Fruit fly (Drosophila melanogaster) whole organism, wandering third instar larva: ENCODE measurements around the gene CLIP-190.
A peak's percentile ranks its signal among the peaks of the same experiment; 100 is the strongest.

Experiments used
- Abd-B ChIP-seq: fragments of >200 bp; optimal IDR thresholded peaks from 2 replicates; lab custom pipeline; 2017; ENCODE audit warnings: missing biosample characterization, missing genetic modification characterization
- CG32264 ChIP-seq: fragments of 200-800 bp; sonication (Bioruptor generic); optimal IDR thresholded peaks from 2 replicates; lab custom pipeline; 2016; ENCODE audit warnings: missing biosample characterization, missing genetic modification characterization
- CG9705 ChIP-seq: fragments of 200-800 bp; sonication (Bioruptor generic); optimal IDR thresholded peaks from 2 replicates; lab custom pipeline; 2018; ENCODE audit warnings: missing biosample characterization, mild to moderate bottlenecking, missing genetic modification characterization
- CrebA ChIP-seq: fragments of 200-800 bp; sonication (Bioruptor generic); optimal IDR thresholded peaks from 2 replicates; lab custom pipeline; 2016; ENCODE audit warnings: missing biosample characterization, mild to moderate bottlenecking, missing genetic modification characterization, borderline replicate concordance
- Dfd ChIP-seq: fragments of >200 bp; optimal IDR thresholded peaks from 2 replicates; lab custom pipeline; 2017; ENCODE audit warnings: missing biosample characterization, missing genetic modification characterization
- Dif ChIP-seq: fragments of 200-275, 200-300 bp; sonication (Bioruptor generic); optimal IDR thresholded peaks from 2 replicates; lab custom pipeline; 2018; ENCODE audit warnings: missing biosample characterization, missing genetic modification characterization; ENCODE audit not compliant: partially characterized antibody
- GATAd ChIP-seq: sonication (Bioruptor generic); optimal IDR thresholded peaks from 2 replicates; lab custom pipeline; 2016; ENCODE audit warnings: missing biosample characterization, missing genetic modification characterization
- HLH106 ChIP-seq: fragments of 200-800 bp; optimal IDR thresholded peaks from 3 replicates; lab custom pipeline; 2019; ENCODE audit warnings: missing biosample characterization, mild to moderate bottlenecking, missing genetic modification characterization, moderate library complexity
- Hnf4 ChIP-seq: fragments of 200-800 bp; sonication (Bioruptor generic); optimal IDR thresholded peaks from 2 replicates; lab custom pipeline; 2016; ENCODE audit warnings: missing biosample characterization, mild to moderate bottlenecking, missing genetic modification characterization
- Hr78 ChIP-seq: fragments of >200 bp; optimal IDR thresholded peaks from 2 replicates; lab custom pipeline; 2017; ENCODE audit warnings: missing biosample characterization, missing genetic modification characterization
- Hr83 ChIP-seq: fragments of 200-300 bp; sonication (Bioruptor generic); optimal IDR thresholded peaks from 2 replicates; lab custom pipeline; 2016; ENCODE audit warnings: missing biosample characterization, mild to moderate bottlenecking, missing genetic modification characterization, moderate library complexity; ENCODE audit not compliant: poor library complexity, severe bottlenecking
- Jra ChIP-seq: sonication (Bioruptor generic); optimal IDR thresholded peaks from 2 replicates; lab custom pipeline; 2016; ENCODE audit warnings: missing biosample characterization, missing genetic modification characterization
- N ChIP-seq: fragments of >200 bp; optimal IDR thresholded peaks from 2 replicates; lab custom pipeline; 2018; ENCODE audit warnings: missing biosample characterization, missing external identifiers, missing genetic modification characterization
- OdsH ChIP-seq: fragments of 200-800 bp; sonication (Bioruptor generic); optimal IDR thresholded peaks from 2 replicates; lab custom pipeline; 2016; ENCODE audit warnings: missing biosample characterization, mild to moderate bottlenecking, missing genetic modification characterization
- Rel ChIP-seq, 2 experiments: fragments of 200-800 bp; sonication (Bioruptor generic) in 1 of 2; optimal IDR thresholded peaks; 2 replicates in 1 of 2; 3 replicates in 1 of 2; lab custom pipeline; 2016 to 2019; ENCODE audit warnings: mild to moderate bottlenecking in 2 of 2, missing biosample characterization in 2 of 2, missing genetic modification characterization in 2 of 2, moderate library complexity in 1 of 2
- Sp1 ChIP-seq: fragments of 200-800 bp; sonication (Bioruptor generic); optimal IDR thresholded peaks from 3 replicates; lab custom pipeline; 2019; ENCODE audit warnings: missing biosample characterization, mild to moderate bottlenecking, missing genetic modification characterization, moderate library complexity
- Vsx2 ChIP-seq: fragments of 200-300, 225-300 bp; sonication (Bioruptor generic); optimal IDR thresholded peaks from 2 replicates; lab custom pipeline; 2018; ENCODE audit warnings: missing biosample characterization, missing genetic modification characterization; ENCODE audit not compliant: partially characterized antibody
- br ChIP-seq: fragments of 200-800 bp; sonication (Bioruptor generic); optimal IDR thresholded peaks from 2 replicates; lab custom pipeline; 2016; ENCODE audit warnings: missing biosample characterization, missing genetic modification characterization
- brk ChIP-seq: fragments of 200-800 bp; sonication (Bioruptor generic); optimal IDR thresholded peaks from 2 replicates; lab custom pipeline; 2016; ENCODE audit warnings: missing biosample characterization, mild to moderate bottlenecking, missing genetic modification characterization
- dl ChIP-seq, 2 experiments: fragments of 175-275, 200-275 bp in 1 of 2; fragments of 200-275 bp in 1 of 2; sonication (Bioruptor generic); optimal IDR thresholded peaks; lab custom pipeline; 2018; ENCODE audit warnings: mild to moderate bottlenecking in 2 of 2, missing biosample characterization in 2 of 2, missing genetic modification characterization in 2 of 2, moderate library complexity in 2 of 2; ENCODE audit not compliant: partially characterized antibody in 2 of 2, insufficient read depth in 1 of 2
- dmrt93B ChIP-seq: fragments of 200-800 bp; sonication (Bioruptor generic); optimal IDR thresholded peaks from 2 replicates; lab custom pipeline; 2018; ENCODE audit warnings: missing biosample characterization, mild to moderate bottlenecking, missing genetic modification characterization
- dsf ChIP-seq: sonication (Bioruptor generic); optimal IDR thresholded peaks from 2 replicates; lab custom pipeline; 2016; ENCODE audit warnings: missing biosample characterization, missing genetic modification characterization, borderline replicate concordance
- ey ChIP-seq: fragments of 200-800 bp; sonication (Bioruptor generic); optimal IDR thresholded peaks from 2 replicates; lab custom pipeline; 2016; ENCODE audit warnings: missing biosample characterization, missing genetic modification characterization
- foxo ChIP-seq, 2 experiments: fragments of 200-800 bp; sonication (Bioruptor generic); optimal IDR thresholded peaks; 2 replicates in 1 of 2; 3 replicates in 1 of 2; lab custom pipeline; 2016 to 2017; ENCODE audit warnings: missing biosample characterization in 2 of 2, missing genetic modification characterization in 2 of 2
- fru ChIP-seq: fragments of 200-800 bp; sonication (Bioruptor generic); optimal IDR thresholded peaks from 3 replicates; lab custom pipeline; 2016; ENCODE audit warnings: missing biosample characterization, mild to moderate bottlenecking, missing genetic modification characterization
- h ChIP-seq: fragments of 200-800 bp; sonication (Bioruptor generic); optimal IDR thresholded peaks from 3 replicates; lab custom pipeline; 2016; ENCODE audit warnings: missing biosample characterization, mild to moderate bottlenecking, missing genetic modification characterization
- jim ChIP-seq: fragments of 175-275, 200-325 bp; sonication (Bioruptor generic); optimal IDR thresholded peaks from 2 replicates; lab custom pipeline; 2016; ENCODE audit warnings: missing biosample characterization, mild to moderate bottlenecking, missing genetic modification characterization
- lola ChIP-seq: fragments of >200 bp; optimal IDR thresholded peaks from 2 replicates; lab custom pipeline; 2017; ENCODE audit warnings: missing biosample characterization, missing genetic modification characterization
- pan ChIP-seq: fragments of >200 bp; optimal IDR thresholded peaks from 2 replicates; lab custom pipeline; 2017
- psq ChIP-seq: fragments of 200-800 bp; sonication (Bioruptor generic); optimal IDR thresholded peaks from 3 replicates; lab custom pipeline; 2017; ENCODE audit warnings: missing biosample characterization, mild to moderate bottlenecking, missing genetic modification characterization, moderate library complexity
- rgr ChIP-seq: fragments of 200-800 bp; sonication (Bioruptor generic); optimal IDR thresholded peaks from 3 replicates; lab custom pipeline; 2016; ENCODE audit warnings: missing biosample characterization, mild to moderate bottlenecking, missing genetic modification characterization
- sage ChIP-seq: fragments of 200-800 bp; sonication (Bioruptor generic); optimal IDR thresholded peaks from 2 replicates; lab custom pipeline; 2016; ENCODE audit warnings: missing biosample characterization, mild to moderate bottlenecking, missing genetic modification characterization
- sv ChIP-seq: fragments of 200-800 bp; sonication (Bioruptor generic); optimal IDR thresholded peaks from 3 replicates; lab custom pipeline; 2016; ENCODE audit warnings: missing biosample characterization, missing genetic modification characterization
- tai ChIP-seq: sonication (Bioruptor generic); optimal IDR thresholded peaks from 2 replicates; lab custom pipeline; 2016; ENCODE audit warnings: missing biosample characterization, missing genetic modification characterization
- usp ChIP-seq: fragments of >200 bp; optimal IDR thresholded peaks from 2 replicates; lab custom pipeline; 2017; ENCODE audit warnings: missing biosample characterization, missing genetic modification characterization
- woc ChIP-seq: sonication (Bioruptor generic); optimal IDR thresholded peaks from 2 replicates; lab custom pipeline; 2016; ENCODE audit warnings: missing biosample characterization, mild to moderate bottlenecking, missing genetic modification characterization

The CLIP-190 gene

DNA sequence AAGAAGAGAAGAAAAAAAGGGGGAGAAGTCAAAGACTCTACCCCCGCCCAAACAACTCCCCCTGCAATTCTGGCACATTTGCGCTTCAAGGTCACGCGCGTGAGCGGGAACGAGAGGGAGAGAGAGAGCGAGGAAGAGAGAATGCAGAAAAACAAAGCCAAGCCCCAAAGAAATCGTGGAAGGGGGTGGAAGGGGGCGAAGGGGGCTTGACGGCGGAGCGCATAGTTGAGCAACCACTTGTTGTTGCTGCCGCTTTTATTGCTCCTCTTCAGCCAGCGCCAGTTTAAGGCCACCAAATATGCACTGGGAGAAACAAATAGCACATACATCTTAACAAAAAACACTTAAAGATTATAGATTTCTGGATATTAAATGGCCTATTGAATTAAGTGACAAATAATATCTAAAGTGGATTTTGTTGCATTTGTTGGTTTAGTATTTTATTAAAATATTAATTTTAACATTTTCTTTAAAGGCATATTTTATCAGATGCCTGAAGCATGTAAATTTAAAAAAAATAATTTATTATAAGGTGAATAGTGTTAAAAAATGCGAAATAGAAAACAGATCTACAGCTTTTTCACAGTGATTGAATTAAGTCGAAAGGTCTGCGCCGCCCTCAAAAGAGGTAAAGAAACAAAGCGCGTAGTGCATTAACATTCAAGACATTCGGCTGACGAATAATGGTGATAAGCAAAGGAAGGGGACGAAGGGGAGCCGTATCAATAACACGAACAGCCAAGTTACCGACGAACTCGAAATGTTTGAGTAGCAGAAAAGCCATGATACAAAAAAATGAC lies 45.5 kb downstream of the CLIP-190 start:
- peak; percentile 98 for TF ChIP-seq Dif
- TF ChIP-seq GATAd (GFP tag; lab: Kevin White, UChicago): no peak
- TF ChIP-seq Dfd (GFP tag; lab: Kevin White, UChicago): no peak
- TF ChIP-seq dmrt93B: peak; percentile 95
- TF ChIP-seq N (GFP tag; lab: Kevin White, UChicago): no peak
- no peak for TF ChIP-seq CrebA (GFP tag; lab: Kevin White, UChicago)
- peak; percentile 92 for TF ChIP-seq fru (GFP tag; lab: Kevin White, UChicago)
- TF ChIP-seq br: peak; percentile 85
- TF ChIP-seq tai (GFP tag; lab: Kevin White, UChicago): peak; percentile 56
- TF ChIP-seq Jra (GFP tag; lab: Kevin White, UChicago): peak; percentile 84
- TF ChIP-seq sage (GFP tag; lab: Kevin White, UChicago): peak; percentile 12
- TF ChIP-seq Sp1 (GFP tag; lab: Kevin White, UChicago): peak; percentile 98
- peak; percentile 48 for TF ChIP-seq woc
- TF ChIP-seq Hr78 (GFP tag; lab: Kevin White, UChicago): no peak
- no peak for TF ChIP-seq Abd-B
- TF ChIP-seq dl (GFP tag; optimal IDR thresholded peaks at IDR 0.05; lab: Kevin White, UChicago; ENCODE audit: insufficient read depth in 1 of 2, partially characterized antibody in 2 of 2): peak; percentile 80 to 93
- peak; percentile 97 for TF ChIP-seq psq (GFP tag; lab: Kevin White, UChicago)
- peak; percentile 65 for TF ChIP-seq dsf (GFP tag; lab: Kevin White, UChicago)
- peak; percentile 81 for TF ChIP-seq ey (GFP tag; lab: Kevin White, UChicago)
- TF ChIP-seq CG32264 (GFP tag; lab: Kevin White, UChicago): no peak
- TF ChIP-seq sv: peak; percentile 10
- no peak for TF ChIP-seq jim (GFP tag; lab: Kevin White, UChicago)
- TF ChIP-seq lola: no peak
- TF ChIP-seq CG9705: peak; percentile 75
- TF ChIP-seq Vsx2 (GFP tag; lab: Kevin White, UChicago): peak; percentile 12
- TF ChIP-seq pan (lab: Kevin White, UChicago): no peak
- peak; percentile 33 for TF ChIP-seq Hr83 (GFP tag; lab: Kevin White, UChicago)
- TF ChIP-seq brk (GFP tag; lab: Kevin White, UChicago): peak; percentile 93
- TF ChIP-seq foxo (GFP tag; optimal IDR thresholded peaks at IDR 0.05; lab: Kevin White, UChicago): peak in 1 of 2 experiments; percentile 96
- peak; percentile 83 for TF ChIP-seq Hnf4 (GFP tag; lab: Kevin White, UChicago)
- TF ChIP-seq usp (GFP tag; lab: Kevin White, UChicago): no peak
- no peak for TF ChIP-seq Rel (GFP tag; optimal IDR thresholded peaks at IDR 0.05; lab: Kevin White, UChicago)
- peak; percentile 65 for TF ChIP-seq Rel (tag; optimal IDR thresholded peaks at IDR 0.05; lab: Kevin White, UChicago)
- peak; percentile 54 for TF ChIP-seq h (GFP tag; lab: Kevin White, UChicago)
- TF ChIP-seq rgr (GFP tag; lab: Kevin White, UChicago): peak; percentile 91
- peak; percentile 86 for TF ChIP-seq OdsH (GFP tag; lab: Kevin White, UChicago)
- peak; percentile 97 for TF ChIP-seq HLH106 (tag; lab: Kevin White, UChicago)
- TF ChIP-seq, all 38 proteins: peak for 25

DNA sequence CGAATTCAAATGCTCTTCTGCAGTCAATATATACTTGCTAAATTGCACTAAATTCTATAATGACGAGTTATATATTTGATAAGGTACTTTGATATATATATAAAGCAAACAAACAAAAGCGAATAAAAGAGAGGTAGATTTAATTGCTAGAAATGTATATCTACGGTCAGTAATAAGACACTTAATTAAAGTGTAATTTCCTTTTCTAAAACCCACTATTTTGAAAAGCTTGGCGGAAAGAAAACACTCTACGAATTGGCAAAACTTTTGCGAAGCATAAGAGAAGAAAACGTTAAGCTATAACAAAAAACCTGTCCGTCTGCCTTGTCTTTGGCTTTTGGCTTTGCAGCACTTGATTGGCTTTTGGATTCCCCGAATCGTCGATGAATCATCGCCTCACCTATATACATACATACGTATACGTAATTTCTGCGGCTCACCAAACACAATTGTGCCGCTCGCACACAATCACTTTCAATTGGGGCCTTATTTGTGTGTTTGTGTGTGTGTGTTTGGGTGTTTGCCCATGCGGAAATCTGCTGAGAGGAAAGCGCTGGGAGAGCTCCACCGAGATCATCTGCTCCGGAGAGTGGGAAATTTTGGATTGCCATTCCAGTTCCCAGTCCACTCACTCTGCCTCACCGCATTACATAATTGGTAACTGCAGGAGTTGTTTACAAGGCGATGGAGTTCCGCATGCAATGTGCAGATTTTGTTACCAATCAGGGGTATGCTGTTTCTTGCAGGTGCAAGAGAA lies 46.3 kb downstream of the CLIP-190 start:
- TF ChIP-seq Jra (GFP tag; lab: Kevin White, UChicago) (peak; percentile 1), Rel (GFP tag; optimal IDR thresholded peaks at IDR 0.05; lab: Kevin White, UChicago) (no peak), Rel (tag; optimal IDR thresholded peaks at IDR 0.05; lab: Kevin White, UChicago) (peak; percentile 93), Dif (peak; percentile 69), dl (GFP tag; optimal IDR thresholded peaks at IDR 0.05; lab: Kevin White, UChicago; ENCODE audit: insufficient read depth in 1 of 2, partially characterized antibody in 2 of 2) (peak; percentile 50 to 71), lola (no peak)
